Worm (Caenorhabditis elegans) whole organism, mixed stage, embryonic: ENCODE data around the gene Y41D4A.3.

Experiments
- M03D4.4 ChIP-seq: sonication (generic microtip); optimal IDR thresholded peaks from 2 replicates; lab custom pipeline; 2017; ENCODE audit warnings: mild to moderate bottlenecking, missing genetic modification characterization, missing compliant biosample characterization
- blmp-1 ChIP-seq: fragments of 150-350 bp; optimal IDR thresholded peaks from 2 replicates; lab custom pipeline; 2014; ENCODE audit warnings: missing biosample characterization, missing genetic modification characterization
- ceh-39 ChIP-seq: fragments of 150-350 bp; optimal IDR thresholded peaks from 2 replicates; lab custom pipeline; 2014; ENCODE audit warnings: missing biosample characterization, missing genetic modification characterization
- ceh-43 ChIP-seq: fragments of 200-800 bp; sonication (Bioruptor generic); optimal IDR thresholded peaks from 2 replicates; lab custom pipeline; 2018; ENCODE audit warnings: mild to moderate bottlenecking, missing genetic modification characterization, moderate library complexity, missing compliant biosample characterization
- ceh-83 ChIP-seq: fragments of 200-800 bp; sonication (Bioruptor generic); optimal IDR thresholded peaks from 2 replicates; lab custom pipeline; 2018; ENCODE audit warnings: mild to moderate bottlenecking, missing genetic modification characterization, missing compliant biosample characterization
- ces-1 ChIP-seq: fragments of 150-350 bp; optimal IDR thresholded peaks from 2 replicates; lab custom pipeline; 2014; ENCODE audit warnings: missing biosample characterization, missing genetic modification reagents, missing genetic modification characterization
- cnd-1 ChIP-seq: fragments of 200-800 bp; sonication (Bioruptor generic); optimal IDR thresholded peaks from 2 replicates; lab custom pipeline; 2018; ENCODE audit warnings: mild to moderate bottlenecking, missing genetic modification characterization, missing compliant biosample characterization
- drap-1 ChIP-seq: fragments of 200-800 bp; sonication (Bioruptor generic); optimal IDR thresholded peaks from 3 replicates; lab custom pipeline; 2018; ENCODE audit warnings: mild to moderate bottlenecking, missing genetic modification characterization, missing compliant biosample characterization
- elt-1 ChIP-seq: sonication (generic microtip); optimal IDR thresholded peaks from 2 replicates; lab custom pipeline; 2017; ENCODE audit warnings: missing genetic modification characterization, mild to moderate bottlenecking, missing compliant biosample characterization, antibody characterized with exemption, moderate library complexity, borderline replicate concordance; ENCODE audit not compliant: insufficient read depth
- elt-3 ChIP-seq: fragments of 150-350 bp; optimal IDR thresholded peaks from 2 replicates; lab custom pipeline; 2014; ENCODE audit warnings: missing biosample characterization, missing genetic modification characterization
- flh-1 ChIP-seq: fragments of 200-800 bp; sonication (Bioruptor generic); optimal IDR thresholded peaks from 2 replicates; lab custom pipeline; 2018; ENCODE audit warnings: mild to moderate bottlenecking, missing genetic modification characterization, moderate library complexity, missing compliant biosample characterization
- ham-2 ChIP-seq: fragments of 200-800 bp; sonication (Bioruptor generic); optimal IDR thresholded peaks from 2 replicates; lab custom pipeline; 2018; ENCODE audit warnings: mild to moderate bottlenecking, missing genetic modification characterization, missing compliant biosample characterization
- hlh-1 ChIP-seq: fragments of 150-350 bp; optimal IDR thresholded peaks from 2 replicates; lab custom pipeline; 2014; ENCODE audit warnings: missing biosample characterization, missing genetic modification reagents, missing genetic modification characterization
- lin-13 ChIP-seq: fragments of 150-350 bp; optimal IDR thresholded peaks from 2 replicates; lab custom pipeline; 2014; ENCODE audit warnings: missing biosample characterization, missing genetic modification characterization
- lsy-2 ChIP-seq: fragments of 150-350 bp; optimal IDR thresholded peaks from 2 replicates; lab custom pipeline; 2014; ENCODE audit warnings: missing biosample characterization, missing genetic modification characterization
- mab-5 ChIP-seq: fragments of 150-350 bp; optimal IDR thresholded peaks from 2 replicates; lab custom pipeline; 2014; ENCODE audit warnings: missing biosample characterization, missing genetic modification characterization
- mep-1 ChIP-seq: fragments of 150-350 bp; optimal IDR thresholded peaks from 2 replicates; lab custom pipeline; 2017; ENCODE audit warnings: missing biosample characterization, missing genetic modification reagents, missing genetic modification characterization, inconsistent platforms
- mls-2 ChIP-seq: sonication (generic microtip); optimal IDR thresholded peaks from 2 replicates; lab custom pipeline; 2016; ENCODE audit warnings: mild to moderate bottlenecking, missing genetic modification characterization, moderate library complexity, missing compliant biosample characterization
- nhr-12 ChIP-seq: fragments of 150-350 bp; optimal IDR thresholded peaks from 2 replicates; lab custom pipeline; 2014; ENCODE audit warnings: missing biosample characterization, missing genetic modification characterization
- nhr-2 ChIP-seq: fragments of 150-350 bp; optimal IDR thresholded peaks from 2 replicates; lab custom pipeline; 2014; ENCODE audit warnings: missing biosample characterization, missing genetic modification characterization
- nhr-237 ChIP-seq: fragments of 150-350 bp; optimal IDR thresholded peaks from 2 replicates; lab custom pipeline; 2014; ENCODE audit warnings: missing biosample characterization, missing genetic modification characterization
- nhr-28 ChIP-seq: fragments of 150-350 bp; optimal IDR thresholded peaks from 2 replicates; lab custom pipeline; 2014; ENCODE audit warnings: missing biosample characterization, missing genetic modification characterization
- nhr-76 ChIP-seq: sonication (generic microtip); optimal IDR thresholded peaks from 2 replicates; lab custom pipeline; 2017; ENCODE audit warnings: missing biosample characterization, missing genetic modification characterization
- pha-4 ChIP-seq: fragments of 150-350 bp; optimal IDR thresholded peaks from 2 replicates; lab custom pipeline; 2018; ENCODE audit warnings: missing biosample characterization, missing genetic modification reagents, missing genetic modification characterization
- sem-2 ChIP-seq: fragments of 200-800 bp; sonication (Bioruptor generic); optimal IDR thresholded peaks from 2 replicates; lab custom pipeline; 2018; ENCODE audit warnings: mild to moderate bottlenecking, missing genetic modification characterization, missing compliant biosample characterization
- snpc-4 ChIP-seq: fragments of 150-350 bp; optimal IDR thresholded peaks from 2 replicates; lab custom pipeline; 2014; ENCODE audit warnings: missing biosample characterization, missing genetic modification characterization
- sptf-1 ChIP-seq: sonication (generic microtip); optimal IDR thresholded peaks from 2 replicates; lab custom pipeline; 2017; ENCODE audit warnings: mild to moderate bottlenecking, missing genetic modification characterization, moderate library complexity, missing compliant biosample characterization
- tbx-8 ChIP-seq: fragments of 200-800 bp; sonication (Bioruptor generic); optimal IDR thresholded peaks from 2 replicates; lab custom pipeline; 2018; ENCODE audit warnings: mild to moderate bottlenecking, missing genetic modification characterization, moderate library complexity, missing compliant biosample characterization
- unc-120 ChIP-seq: sonication (generic microtip); optimal IDR thresholded peaks from 2 replicates; lab custom pipeline; 2017; ENCODE audit warnings: missing genetic modification characterization, missing compliant biosample characterization; ENCODE audit not compliant: poor library complexity, severe bottlenecking
- unc-39 ChIP-seq: fragments of 150-350 bp; optimal IDR thresholded peaks from 2 replicates; lab custom pipeline; 2014; ENCODE audit warnings: missing biosample characterization, missing genetic modification characterization
- unc-62 ChIP-seq: fragments of 150-350 bp; optimal IDR thresholded peaks from 2 replicates; lab custom pipeline; 2014; ENCODE audit warnings: missing biosample characterization, missing genetic modification reagents, missing genetic modification characterization
- zip-8 ChIP-seq: fragments of 150-350 bp; optimal IDR thresholded peaks from 2 replicates; lab custom pipeline; 2014; ENCODE audit warnings: missing biosample characterization, missing genetic modification characterization
- ztf-11 ChIP-seq: fragments of 150-350 bp; optimal IDR thresholded peaks from 2 replicates; lab custom pipeline; 2014; ENCODE audit warnings: missing biosample characterization, missing genetic modification characterization

The Y41D4A.3 gene

DNA sequence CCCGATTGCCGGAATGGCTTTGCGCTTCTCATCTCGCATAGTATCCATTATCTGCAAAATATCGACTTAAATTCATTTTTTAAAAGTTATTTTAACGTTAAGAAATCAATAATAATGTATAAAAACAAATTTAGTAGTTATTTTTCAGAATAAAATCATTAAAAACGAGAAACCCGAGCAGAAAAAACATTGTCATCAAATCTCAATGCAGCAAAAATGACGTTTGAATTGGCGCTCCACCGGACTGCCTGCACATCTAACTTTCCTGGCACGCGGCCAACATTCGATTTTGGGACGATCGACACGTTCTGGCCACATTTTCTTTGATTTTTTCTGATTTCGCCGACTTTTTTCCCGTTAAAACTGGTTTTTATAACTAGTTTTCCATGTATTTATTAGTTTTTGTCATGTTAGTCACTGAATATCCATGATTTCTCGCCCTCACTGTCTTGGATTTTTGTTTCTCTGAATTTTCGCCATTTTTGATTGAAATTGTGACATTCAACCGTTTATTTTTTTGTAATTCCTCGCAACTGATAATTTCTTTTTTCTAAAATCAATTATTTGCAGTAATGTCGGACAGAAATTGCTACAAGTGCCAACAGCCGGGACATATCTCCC lies 43.8 kb upstream of the Y41D4A.3 start, which contains the start of the genes pbs-1 and K08D12.3:
pbs-1 (minus strand) TSS at position 51 of the 621 bp plus-strand sequence.
K08D12.3 (plus strand) TSS at position 571 of the 621 bp plus-strand sequence.
- TF ChIP-seq snpc-4 (tag; lab: Kevin White, UChicago) (no peak), tbx-8 (GFP tag; lab: Kevin White, UChicago) (no peak), lin-13 (tag; lab: Kevin White, UChicago) (peak; percentile 88), nhr-2 (tag; lab: Kevin White, UChicago) (no peak), nhr-76 (tag; lab: Kevin White, UChicago) (no peak), hlh-1 (tag; lab: Kevin White, UChicago) (no peak), mab-5 (tag; lab: Kevin White, UChicago) (no peak), unc-120 (tag; lab: Kevin White, UChicago) (no peak), flh-1 (GFP tag; lab: Kevin White, UChicago) (no peak), elt-1 (tag; lab: Kevin White, UChicago) (no peak), elt-3 (no peak), ham-2 (GFP tag; lab: Kevin White, UChicago) (no peak), unc-39 (tag; lab: Kevin White, UChicago) (no peak), pha-4 (tag; lab: Kevin White, UChicago) (peak; percentile 64), ceh-39 (peak; percentile 49), unc-62 (GFP tag; lab: Kevin White, UChicago) (no peak), ceh-83 (GFP tag; lab: Kevin White, UChicago) (no peak), mep-1 (tag; lab: Kevin White, UChicago) (peak; percentile 55), drap-1 (GFP tag; lab: Kevin White, UChicago) (no peak), nhr-12 (no peak), M03D4.4 (no peak), cnd-1 (tag; lab: Kevin White, UChicago) (no peak), sem-2 (GFP tag; lab: Kevin White, UChicago) (no peak), ces-1 (GFP tag; lab: Kevin White, UChicago) (peak; percentile 22), nhr-28 (tag; lab: Kevin White, UChicago) (no peak), sptf-1 (tag; lab: Kevin White, UChicago) (no peak), ceh-43 (GFP tag; lab: Kevin White, UChicago) (no peak), nhr-237 (tag; lab: Kevin White, UChicago) (peak; percentile 30), mls-2 (tag; lab: Kevin White, UChicago) (no peak), lsy-2 (tag; lab: Kevin White, UChicago) (peak; percentile 72), ztf-11 (no peak), zip-8 (tag; lab: Kevin White, UChicago) (no peak)

DNA sequence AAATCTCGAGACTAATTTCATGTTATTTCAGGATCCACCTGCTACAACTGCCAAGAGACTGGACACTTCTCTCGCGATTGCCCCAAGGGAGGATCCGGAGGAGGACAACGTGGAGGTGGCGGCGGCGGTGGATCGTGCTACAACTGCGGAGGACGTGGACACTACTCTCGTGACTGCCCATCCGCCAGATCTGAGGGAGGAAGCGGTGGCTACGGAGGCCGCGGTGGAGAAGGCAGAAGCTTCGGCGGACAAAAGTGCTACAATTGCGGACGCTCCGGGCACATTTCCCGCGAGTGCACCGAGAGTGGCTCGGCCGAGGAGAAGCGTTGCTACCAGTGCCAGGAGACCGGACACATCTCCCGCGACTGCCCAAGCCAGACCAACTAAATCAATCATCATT lies 43.0 kb upstream of the Y41D4A.3 start:
- no peak for TF ChIP-seq ceh-83 (GFP tag; lab: Kevin White, UChicago)
- no peak for TF ChIP-seq pha-4 (tag; lab: Kevin White, UChicago)
- no peak for TF ChIP-seq lsy-2 (tag; lab: Kevin White, UChicago)
- no peak for TF ChIP-seq tbx-8 (GFP tag; lab: Kevin White, UChicago)
- no peak for TF ChIP-seq nhr-76 (tag; lab: Kevin White, UChicago)
- no peak for TF ChIP-seq ces-1 (GFP tag; lab: Kevin White, UChicago)
- TF ChIP-seq blmp-1, result no peak
- TF ChIP-seq ztf-11, result no peak
- TF ChIP-seq ceh-43 (GFP tag; lab: Kevin White, UChicago), result no peak
- TF ChIP-seq mab-5 (tag; lab: Kevin White, UChicago), result no peak
- no peak for TF ChIP-seq unc-39 (tag; lab: Kevin White, UChicago)

DNA sequence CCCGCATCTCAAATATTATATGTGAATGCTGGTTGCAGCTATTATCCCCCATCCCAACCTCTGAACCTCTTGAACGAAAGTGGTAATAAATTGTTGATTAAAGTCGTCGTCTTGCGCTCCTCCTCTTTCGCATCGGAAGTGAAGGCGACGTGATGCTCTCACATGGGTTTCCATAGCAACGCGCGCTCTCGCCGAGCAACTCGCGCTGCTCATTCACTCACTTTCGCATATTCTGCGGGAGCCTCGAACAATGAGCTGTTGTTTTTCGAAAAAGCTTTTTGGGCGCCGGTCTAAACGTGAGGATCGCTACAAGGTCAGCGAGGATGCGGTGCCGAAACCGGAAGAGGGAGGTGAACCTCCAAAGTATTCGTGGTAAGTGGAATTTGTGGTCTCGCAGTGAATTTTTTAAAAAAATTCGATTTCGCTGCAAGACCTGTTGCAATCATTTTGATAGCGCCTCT lies 42.5 kb upstream of the Y41D4A.3 start, which contains the start of gene rpi-2:
rpi-2 (plus strand) TSS at position 234 of the 461 bp plus-strand sequence.
- TF ChIP-seq unc-62 (GFP tag; lab: Kevin White, UChicago) (no peak), drap-1 (GFP tag; lab: Kevin White, UChicago) (no peak), ceh-39 (no peak), hlh-1 (tag; lab: Kevin White, UChicago) (no peak), mab-5 (tag; lab: Kevin White, UChicago) (no peak), nhr-76 (tag; lab: Kevin White, UChicago) (no peak), ceh-83 (GFP tag; lab: Kevin White, UChicago) (no peak), lin-13 (tag; lab: Kevin White, UChicago) (no peak), flh-1 (GFP tag; lab: Kevin White, UChicago) (no peak)
